Fruit fly (Drosophila melanogaster) whole organism, embryonic: ENCODE measurements around the gene Tmtc4.

Source experiments
- ATbp ChIP-seq: fragments of 200-800 bp; sonication (Bioruptor generic); optimal IDR thresholded peaks from 2 replicates; lab custom pipeline; 2017; ENCODE audit warnings: missing biosample characterization, mild to moderate bottlenecking, missing genetic modification characterization, missing genetic modification reagents
- B-H2 ChIP-seq: fragments of 200-800 bp; sonication (Bioruptor generic); optimal IDR thresholded peaks from 2 replicates; lab custom pipeline; 2018; ENCODE audit warnings: missing biosample characterization, mild to moderate bottlenecking, missing genetic modification characterization
- CG10209 ChIP-seq: fragments of 200-800 bp; sonication (Bioruptor generic); optimal IDR thresholded peaks from 3 replicates; lab custom pipeline; 2017; ENCODE audit warnings: missing biosample characterization, mild to moderate bottlenecking, missing genetic modification characterization, missing genetic modification reagents
- CG10267 ChIP-seq: fragments of 200-800 bp; sonication (Bioruptor generic); optimal IDR thresholded peaks from 2 replicates; lab custom pipeline; 2018; ENCODE audit warnings: missing biosample characterization, mild to moderate bottlenecking, missing genetic modification characterization, moderate library complexity
- CG10462 ChIP-seq: fragments of 200-800 bp; sonication (Bioruptor generic); optimal IDR thresholded peaks from 2 replicates; lab custom pipeline; 2016; ENCODE audit warnings: missing biosample characterization, missing genetic modification characterization
- CG10565 ChIP-seq: fragments of 200-800 bp; sonication (Bioruptor generic); optimal IDR thresholded peaks from 3 replicates; lab custom pipeline; 2016; ENCODE audit warnings: missing biosample characterization, mild to moderate bottlenecking, missing genetic modification characterization
- CG11456 ChIP-seq: fragments of 200-800 bp; sonication (Bioruptor generic); IDR thresholded peaks from 3 replicates; pipeline ENCODE4 v1.3.6; 2022; ENCODE audit warnings: missing biosample characterization, missing genetic modification characterization
- CG11560 ChIP-seq: fragments of 200-800 bp; sonication (Bioruptor generic); IDR thresholded peaks from 3 replicates; pipeline ENCODE4 v1.3.6; 2022; ENCODE audit warnings: missing biosample characterization, missing genetic modification characterization
- CG12071 ChIP-seq: fragments of 200-800 bp; sonication (Bioruptor generic); optimal IDR thresholded peaks from 3 replicates; lab custom pipeline; 2018; ENCODE audit warnings: missing biosample characterization, mild to moderate bottlenecking, missing genetic modification characterization
- CG15514 ChIP-seq: fragments of 200-800 bp; sonication (Bioruptor generic); optimal IDR thresholded peaks from 3 replicates; lab custom pipeline; 2017; ENCODE audit warnings: missing biosample characterization, missing genetic modification characterization, mild to moderate bottlenecking, moderate library complexity, missing genetic modification reagents
- CG16813 ChIP-seq: fragments of 200-800 bp; sonication (Bioruptor generic); IDR thresholded peaks from 3 replicates; pipeline ENCODE4 v1.3.6; 2022; ENCODE audit warnings: missing biosample characterization, missing genetic modification characterization; ENCODE audit not compliant: partially characterized antibody
- CG16863 ChIP-seq: fragments of 200-800 bp; sonication (Bioruptor generic); optimal IDR thresholded peaks from 3 replicates; lab custom pipeline; 2016; ENCODE audit warnings: missing biosample characterization, missing genetic modification characterization
- CG17612 ChIP-seq: fragments of 200-800 bp; sonication (Bioruptor generic); IDR thresholded peaks from 2 replicates; pipeline ENCODE4 v1.3.6; 2022; ENCODE audit warnings: missing biosample characterization, missing genetic modification characterization
- CG18262 ChIP-seq: fragments of 200-800 bp; optimal IDR thresholded peaks from 3 replicates; lab custom pipeline; 2019; ENCODE audit warnings: missing biosample characterization, mild to moderate bottlenecking, missing genetic modification characterization, moderate library complexity
- CG1832 ChIP-seq: fragments of 200-800 bp; sonication (Bioruptor generic); optimal IDR thresholded peaks from 2 replicates; lab custom pipeline; 2017; ENCODE audit warnings: missing biosample characterization, mild to moderate bottlenecking, missing genetic modification characterization, inconsistent platforms
- CG2678 ChIP-seq: fragments of 200-800 bp; sonication (Bioruptor generic); optimal IDR thresholded peaks from 3 replicates; lab custom pipeline; 2019; ENCODE audit warnings: missing biosample characterization, mild to moderate bottlenecking, missing genetic modification characterization, moderate library complexity
- CG32772 ChIP-seq: fragments of 200-800 bp; sonication (Bioruptor generic); IDR thresholded peaks from 2 replicates; pipeline ENCODE4 v1.3.6; 2022; ENCODE audit warnings: missing biosample characterization, missing genetic modification characterization
- CG3995 ChIP-seq: fragments of 200-800 bp; sonication (Bioruptor generic); optimal IDR thresholded peaks from 3 replicates; lab custom pipeline; 2016; ENCODE audit warnings: missing biosample characterization, missing genetic modification characterization
- CG6854 ChIP-seq: fragments of 200-800 bp; sonication (Bioruptor generic); optimal IDR thresholded peaks from 3 replicates; lab custom pipeline; 2017; ENCODE audit warnings: missing biosample characterization, mild to moderate bottlenecking, missing genetic modification characterization
- CG7271 ChIP-seq: fragments of 200-800 bp; sonication (Bioruptor generic); optimal IDR thresholded peaks from 2 replicates; lab custom pipeline; 2018; ENCODE audit warnings: missing biosample characterization, mild to moderate bottlenecking, missing genetic modification characterization, moderate library complexity
- CG8089 ChIP-seq: fragments of 200-800 bp; sonication (Bioruptor generic); optimal IDR thresholded peaks from 3 replicates; lab custom pipeline; 2016; ENCODE audit warnings: missing biosample characterization, missing genetic modification characterization
- CG8388 ChIP-seq: fragments of 200-800 bp; sonication (Bioruptor generic); optimal IDR thresholded peaks from 2 replicates; lab custom pipeline; 2019; ENCODE audit warnings: missing biosample characterization, mild to moderate bottlenecking, missing genetic modification characterization, moderate library complexity
- CG9727 ChIP-seq: fragments of 200-800 bp; sonication (Bioruptor generic); optimal IDR thresholded peaks from 3 replicates; lab custom pipeline; 2017; ENCODE audit warnings: missing biosample characterization, mild to moderate bottlenecking, missing genetic modification characterization
- Camta ChIP-seq: fragments of 200-800 bp; sonication (Bioruptor generic); optimal IDR thresholded peaks from 2 replicates; lab custom pipeline; 2016; ENCODE audit warnings: missing biosample characterization, missing genetic modification characterization
- Chrac-16 ChIP-seq: fragments of 200-800 bp; sonication (Bioruptor generic); optimal IDR thresholded peaks from 3 replicates; lab custom pipeline; 2016; ENCODE audit warnings: missing biosample characterization, missing genetic modification characterization
- CoRest ChIP-seq: fragments of 200-800 bp; sonication (Bioruptor generic); optimal IDR thresholded peaks from 3 replicates; lab custom pipeline; 2018; ENCODE audit warnings: missing biosample characterization, mild to moderate bottlenecking, missing genetic modification characterization, moderate library complexity
- D19A ChIP-seq: fragments of 200-800 bp; optimal IDR thresholded peaks from 3 replicates; lab custom pipeline; 2019; ENCODE audit warnings: missing biosample characterization, mild to moderate bottlenecking, missing genetic modification characterization, moderate library complexity
- Dip2 ChIP-seq: fragments of 200-800 bp; sonication (Bioruptor generic); IDR thresholded peaks from 2 replicates; pipeline ENCODE4 v1.3.6; 2022; ENCODE audit warnings: missing biosample characterization, missing genetic modification characterization
- Doc2 ChIP-seq: fragments of 200-800 bp; sonication (Bioruptor generic); IDR thresholded peaks from 2 replicates; pipeline ENCODE4 v1.3.6; 2022; ENCODE audit warnings: missing biosample characterization, missing genetic modification characterization
- Ets65A ChIP-seq: fragments of 200-800 bp; sonication (Bioruptor generic); peaks from one replicate; lab custom pipeline; 2016; ENCODE audit warnings: missing biosample characterization, missing genetic modification characterization
- Gsc ChIP-seq: fragments of 200-800 bp; sonication (Bioruptor generic); IDR thresholded peaks from 2 replicates; pipeline ENCODE4 v1.3.6; 2022; ENCODE audit warnings: missing biosample characterization, missing genetic modification characterization
- HHEX ChIP-seq: fragments of 200-800 bp; sonication (Bioruptor generic); optimal IDR thresholded peaks from 3 replicates; lab custom pipeline; 2017; ENCODE audit warnings: missing biosample characterization, mild to moderate bottlenecking, missing genetic modification characterization, missing genetic modification reagents
- Kr ChIP-seq: fragments of 200-800 bp; sonication (Bioruptor generic); optimal IDR thresholded peaks from 2 replicates; lab custom pipeline; 2017; ENCODE audit warnings: missing biosample characterization, mild to moderate bottlenecking, missing genetic modification characterization
- Mad ChIP-seq: fragments of 200-800 bp; sonication (Bioruptor generic); optimal IDR thresholded peaks from 2 replicates; lab custom pipeline; 2016; ENCODE audit warnings: missing biosample characterization, missing genetic modification characterization
- Ptx1 ChIP-seq: fragments of 200-800 bp; sonication (Bioruptor generic); IDR thresholded peaks from 2 replicates; pipeline ENCODE4 v1.3.6; 2022; ENCODE audit warnings: missing biosample characterization, missing genetic modification characterization
- Rfx ChIP-seq: fragments of 200-800 bp; sonication (Bioruptor generic); IDR thresholded peaks from 2 replicates; pipeline ENCODE4 v1.3.6; 2022; ENCODE audit warnings: missing biosample characterization, missing genetic modification characterization
- croc ChIP-seq: fragments of 200-800 bp; sonication (Bioruptor generic); conservative IDR thresholded peaks from 3 replicates; pipeline ENCODE4 v1.3.6; 2022; ENCODE audit warnings: missing biosample characterization, missing genetic modification characterization
- fd102C ChIP-seq: fragments of 200-800 bp; sonication (Bioruptor generic); optimal IDR thresholded peaks from 2 replicates; lab custom pipeline; 2018; ENCODE audit warnings: missing biosample characterization, mild to moderate bottlenecking, missing genetic modification characterization, moderate library complexity
- gem ChIP-seq: fragments of 200-800 bp; sonication (Bioruptor generic); optimal IDR thresholded peaks from 2 replicates; lab custom pipeline; 2019; ENCODE audit warnings: missing biosample characterization, mild to moderate bottlenecking, missing genetic modification characterization, moderate library complexity
- gro ChIP-seq: fragments of 200-800 bp; sonication (Bioruptor generic); optimal IDR thresholded peaks from 2 replicates; lab custom pipeline; 2016; ENCODE audit warnings: missing biosample characterization, missing genetic modification characterization
- pb ChIP-seq: fragments of 200-800 bp; sonication (Bioruptor generic); optimal IDR thresholded peaks from 3 replicates; lab custom pipeline; 2016; ENCODE audit warnings: missing biosample characterization, missing genetic modification characterization
- phol ChIP-seq: fragments of 200-800 bp; sonication (Bioruptor generic); optimal IDR thresholded peaks from 3 replicates; lab custom pipeline; 2018; ENCODE audit warnings: missing biosample characterization, mild to moderate bottlenecking, missing genetic modification characterization, moderate library complexity
- run ChIP-seq: fragments of 200-800 bp; sonication (Bioruptor generic); optimal IDR thresholded peaks from 3 replicates; lab custom pipeline; 2018; ENCODE audit warnings: missing biosample characterization, mild to moderate bottlenecking, missing genetic modification characterization
- sc ChIP-seq, 3 experiments: fragments of >200 bp in 2 of 3; fragments of 200-800 bp in 1 of 3; sonication (Bioruptor generic) in 1 of 3; optimal IDR thresholded peaks; 2 replicates in 2 of 3; 3 replicates in 1 of 3; lab custom pipeline; 2017; ENCODE audit warnings: mild to moderate bottlenecking in 1 of 3, missing biosample characterization in 1 of 3, missing genetic modification characterization in 1 of 3, missing genetic modification reagents in 1 of 3
- seq ChIP-seq: fragments of 200-800 bp; sonication (Bioruptor generic); IDR thresholded peaks from 2 replicates; pipeline ENCODE4 v1.3.6; 2022; ENCODE audit warnings: missing biosample characterization, missing genetic modification characterization
- slbo ChIP-seq: fragments of 200-800 bp; sonication (Bioruptor generic); IDR thresholded peaks from 2 replicates; pipeline ENCODE4 v1.3.6; 2022; ENCODE audit warnings: missing biosample characterization, missing genetic modification characterization
- tin ChIP-seq: fragments of 200-800 bp; sonication (Bioruptor generic); optimal IDR thresholded peaks from 3 replicates; lab custom pipeline; 2016; ENCODE audit warnings: missing biosample characterization, missing genetic modification characterization
- vvl ChIP-seq: fragments of 200-800 bp; sonication (Bioruptor generic); IDR thresholded peaks from 2 replicates; pipeline ENCODE4 v1.3.6; 2022; ENCODE audit warnings: missing biosample characterization, missing genetic modification characterization
- zfh1 ChIP-seq: fragments of 200-800 bp; sonication (Bioruptor generic); IDR thresholded peaks from 3 replicates; pipeline ENCODE4 v1.3.6; 2022; ENCODE audit warnings: missing biosample characterization, missing genetic modification characterization

The Tmtc4 gene

DNA sequence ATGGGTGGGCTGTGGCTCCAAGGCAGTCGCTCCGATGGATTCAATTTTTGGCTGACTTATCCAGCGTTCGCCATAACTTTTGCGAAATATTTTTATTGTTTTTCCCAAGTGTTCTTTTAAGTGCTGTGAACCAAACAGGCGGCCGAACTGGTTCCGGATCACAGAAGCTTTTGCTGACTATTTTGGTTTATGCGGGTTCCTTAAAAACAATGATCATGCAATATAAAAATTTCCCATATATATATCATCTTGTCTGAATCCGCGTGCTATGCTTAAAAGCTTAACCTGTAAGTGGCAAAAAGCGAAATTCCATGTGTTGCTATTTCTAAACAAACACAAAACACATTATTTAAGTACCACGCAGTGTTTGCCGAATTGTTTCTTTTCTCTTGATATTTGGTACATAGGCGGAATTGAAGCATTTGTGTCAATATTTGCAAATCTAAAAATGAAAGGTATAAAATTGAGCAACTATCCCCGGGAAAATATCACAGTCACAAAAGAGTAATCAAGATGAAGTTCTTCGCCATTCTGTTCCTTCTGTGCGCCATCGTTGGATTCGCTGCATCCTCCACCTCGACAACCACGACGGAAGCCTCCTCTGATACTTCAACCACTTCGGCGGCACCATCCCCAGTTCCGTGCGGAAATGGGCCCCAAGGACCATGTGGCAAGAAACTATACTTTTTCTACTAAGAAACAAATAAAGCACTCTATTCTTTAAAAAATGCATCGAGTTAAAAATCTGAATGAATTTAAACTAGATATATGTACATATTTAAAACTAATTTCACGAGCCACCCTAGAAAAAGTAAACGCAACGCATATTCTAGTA lies 30.9 kb upstream of the Tmtc4 start, which contains the start of the genes CG6276 and CG44040 (continued):
- TF ChIP-seq gro (GFP tag; lab: Kevin White, UChicago) (peak; percentile 37), CG9727 (GFP tag; lab: Kevin White, UChicago) (peak; percentile 51), CG8089 (GFP tag; lab: Kevin White, UChicago) (peak; percentile 6), Doc2 (no peak), gem (tag; lab: Kevin White, UChicago) (peak; percentile 64), Chrac-16 (GFP tag; lab: Kevin White, UChicago) (no peak), CG2678 (tag; lab: Kevin White, UChicago) (peak; percentile 65), CG17612 (GFP tag; lab: Robert Waterston, UW) (no peak), CG32772 (peak; percentile 24; the same call in 1 of the 2 replicates), CG11560 (no peak), vvl (GFP tag; lab: Robert Waterston, UW) (peak; percentile 54), Rfx (GFP tag; lab: Robert Waterston, UW) (peak; percentile 65), CG11456 (GFP tag; lab: Robert Waterston, UW) (no peak), CG12071 (GFP tag; lab: Kevin White, UChicago) (peak; percentile 21), CG10267 (peak; percentile 13), CG15514 (GFP tag; lab: Kevin White, UChicago) (peak; percentile 99), CG6854 (no peak), sc (optimal IDR thresholded peaks at IDR 0.05; lab: Kevin White, UChicago) (no peak), sc (GFP tag; optimal IDR thresholded peaks at IDR 0.05; lab: Kevin White, UChicago) (no peak), tin (GFP tag; lab: Kevin White, UChicago) (no peak), CG10209 (GFP tag; lab: Kevin White, UChicago) (peak; percentile 43), CG3995 (GFP tag; lab: Kevin White, UChicago) (peak; percentile 46), CG8388 (GFP tag; lab: Kevin White, UChicago) (peak; percentile 32), ATbp (GFP tag; lab: Kevin White, UChicago) (peak; percentile 36), Gsc (GFP tag; lab: Robert Waterston, UW) (no peak), CG1832 (GFP tag; lab: Kevin White, UChicago) (no peak), CG7271 (tag; lab: Kevin White, UChicago) (no peak), Mad (GFP tag; lab: Kevin White, UChicago) (no peak), croc (GFP tag; lab: Robert Waterston, UW) (no peak), CG10462 (GFP tag; lab: Kevin White, UChicago) (peak; percentile 22), phol (tag; lab: Kevin White, UChicago) (peak; percentile 42), zfh1 (no peak), CG16863 (GFP tag; lab: Kevin White, UChicago) (peak; percentile 9), seq (GFP tag; lab: Robert Waterston, UW) (no peak), slbo (GFP tag; lab: Robert Waterston, UW) (peak; percentile 59), CoRest (tag; lab: Kevin White, UChicago) (peak; percentile 51), Kr (GFP tag; lab: Kevin White, UChicago) (no peak), pb (GFP tag; lab: Kevin White, UChicago) (no peak), HHEX (GFP tag; lab: Kevin White, UChicago) (peak; percentile 49), CG16813 (no peak), Ets65A (peak; percentile 92), run (no peak), Dip2 (no peak), Ptx1 (GFP tag; lab: Robert Waterston, UW) (peak; percentile 40; the same call in 1 of the 2 replicates), CG18262 (tag; lab: Kevin White, UChicago) (peak; percentile 48), Camta (GFP tag; lab: Kevin White, UChicago) (peak; percentile 50), fd102C (GFP tag; lab: Kevin White, UChicago) (no peak), CG10565 (GFP tag; lab: Kevin White, UChicago) (no peak), D19A (peak; percentile 22), B-H2 (GFP tag; lab: Kevin White, UChicago) (peak; percentile 45)
